Worm (Caenorhabditis elegans) whole organism, L1 larva: ENCODE measurements around the gene ttbk-4.

Source experiments
- C16A3.4 ChIP-seq: fragments of 150-350 bp; optimal IDR thresholded peaks from 2 replicates; lab custom pipeline; 2014; ENCODE audit warnings: missing biosample characterization, missing genetic modification characterization
- C34B4.2 ChIP-seq: sonication (generic microtip); optimal IDR thresholded peaks from 2 replicates; lab custom pipeline; 2017; ENCODE audit warnings: mild to moderate bottlenecking, missing genetic modification characterization, missing compliant biosample characterization
- Y116A8C.19 ChIP-seq: sonication (generic microtip); optimal IDR thresholded peaks from 2 replicates; lab custom pipeline; 2016; ENCODE audit warnings: missing compliant biosample characterization, missing genetic modification characterization, borderline replicate concordance
- aha-1 ChIP-seq: fragments of 150-350 bp; optimal IDR thresholded peaks from 2 replicates; lab custom pipeline; 2014; ENCODE audit warnings: missing biosample characterization, missing genetic modification characterization
- blmp-1 ChIP-seq: fragments of 150-350 bp; optimal IDR thresholded peaks from 2 replicates; lab custom pipeline; 2014; ENCODE audit warnings: missing biosample characterization, missing genetic modification characterization
- ceh-8 ChIP-seq: fragments of 200-800 bp; sonication (Bioruptor generic); optimal IDR thresholded peaks from 2 replicates; lab custom pipeline; 2018; ENCODE audit warnings: mild to moderate bottlenecking, missing genetic modification characterization, moderate library complexity, missing compliant biosample characterization
- ceh-82 ChIP-seq, 3 experiments: fragments of 150-350 bp in 1 of 3; sonication (generic microtip) in 2 of 3; optimal IDR thresholded peaks; 2 replicates each; lab custom pipeline; 2014 to 2017; ENCODE audit warnings: missing biosample characterization in 3 of 3, missing genetic modification characterization in 3 of 3
- ces-1 ChIP-seq: fragments of 150-350 bp; optimal IDR thresholded peaks from 2 replicates; lab custom pipeline; 2014; ENCODE audit warnings: missing biosample characterization, missing genetic modification reagents, missing genetic modification characterization
- dpl-1 ChIP-seq, 3 experiments: fragments of 150-350 bp in 2 of 3; sonication (generic microtip) in 1 of 3; optimal IDR thresholded peaks; 2 replicates each; lab custom pipeline; 2014 to 2017; ENCODE audit warnings: missing biosample characterization in 3 of 3, missing genetic modification characterization in 3 of 3, missing genetic modification reagents in 3 of 3
- dsc-1 ChIP-seq: sonication (generic microtip); optimal IDR thresholded peaks from 2 replicates; lab custom pipeline; 2016; ENCODE audit warnings: mild to moderate bottlenecking, missing genetic modification characterization, missing compliant biosample characterization
- efl-1 ChIP-seq, 4 experiments: fragments of 150-350 bp; optimal IDR thresholded peaks in 3 of 4; peaks in 1 of 4; 1 replicate in 1 of 4; 2 replicates in 3 of 4; lab custom pipeline; 2014; ENCODE audit warnings: missing biosample characterization in 2 of 4, missing genetic modification characterization in 2 of 4, missing genetic modification reagents in 2 of 4
- elt-2 ChIP-seq: sonication (generic microtip); optimal IDR thresholded peaks from 2 replicates; lab custom pipeline; 2016; ENCODE audit warnings: missing genetic modification characterization, mild to moderate bottlenecking, inconsistent platforms, missing compliant biosample characterization, missing genetic modification reagents
- elt-3 ChIP-seq, 6 experiments: fragments of 150-350 bp in 1 of 6; sonication (generic microtip); optimal IDR thresholded peaks; 2 replicates each; lab custom pipeline; 2017 to 2018; ENCODE audit warnings: missing biosample characterization in 6 of 6, missing genetic modification characterization in 6 of 6, inconsistent platforms in 1 of 6
- fkh-4 ChIP-seq: sonication (generic microtip); optimal IDR thresholded peaks from 2 replicates; lab custom pipeline; 2016; ENCODE audit warnings: missing compliant biosample characterization, missing genetic modification characterization, borderline replicate concordance
- hlh-17 ChIP-seq: fragments of 200-800 bp; sonication (Bioruptor generic); optimal IDR thresholded peaks from 2 replicates; lab custom pipeline; 2018; ENCODE audit warnings: missing genetic modification characterization, mild to moderate bottlenecking, missing compliant biosample characterization, moderate library complexity, borderline replicate concordance
- isw-1 ChIP-seq: fragments of 200-800 bp; sonication (Bioruptor generic); IDR thresholded peaks from 2 replicates; pipeline ENCODE4 v1.3.6; 2022; ENCODE audit warnings: missing genetic modification characterization, missing compliant biosample characterization
- lin-14 ChIP-seq: fragments of 200-800 bp; sonication (Bioruptor generic); optimal IDR thresholded peaks from 2 replicates; lab custom pipeline; 2018; ENCODE audit warnings: mild to moderate bottlenecking, missing genetic modification characterization, moderate library complexity, missing compliant biosample characterization
- lin-15B ChIP-seq: fragments of 150-350 bp; sonication (generic microtip); optimal IDR thresholded peaks from 3 replicates; lab custom pipeline; 2014; ENCODE audit warnings: missing biosample characterization, missing genetic modification characterization
- lin-35 ChIP-seq, 2 experiments: fragments of 150-350 bp; optimal IDR thresholded peaks; 2 replicates each; lab custom pipeline; 2014; ENCODE audit warnings: missing biosample characterization in 2 of 2, missing genetic modification characterization in 2 of 2, missing genetic modification reagents in 2 of 2
- lir-3 ChIP-seq: sonication (generic microtip); optimal IDR thresholded peaks from 2 replicates; lab custom pipeline; 2016; ENCODE audit warnings: mild to moderate bottlenecking, missing genetic modification characterization, moderate library complexity, missing compliant biosample characterization; ENCODE audit not compliant: poor library complexity
- lsy-2 ChIP-seq, 2 experiments: fragments of 150-350 bp; optimal IDR thresholded peaks; 2 replicates each; lab custom pipeline; 2014; ENCODE audit warnings: missing biosample characterization in 2 of 2, missing genetic modification characterization in 2 of 2
- nhr-11 ChIP-seq: fragments of 150-350 bp; optimal IDR thresholded peaks from 2 replicates; lab custom pipeline; 2014; ENCODE audit warnings: missing biosample characterization, missing genetic modification characterization
- nhr-19 ChIP-seq: fragments of 200-800 bp; sonication (Bioruptor generic); conservative IDR thresholded peaks from 2 replicates; pipeline ENCODE4 v1.3.6; 2022; ENCODE audit warnings: missing genetic modification characterization, missing compliant biosample characterization
- nhr-47 ChIP-seq: sonication (generic microtip); optimal IDR thresholded peaks from 2 replicates; lab custom pipeline; 2016; ENCODE audit warnings: mild to moderate bottlenecking, missing genetic modification characterization, moderate library complexity, missing compliant biosample characterization
- nhr-71 ChIP-seq: sonication (generic microtip); optimal IDR thresholded peaks from 2 replicates; lab custom pipeline; 2016; ENCODE audit warnings: mild to moderate bottlenecking, missing genetic modification characterization, moderate library complexity, missing compliant biosample characterization
- nhr-76 ChIP-seq: sonication (generic microtip); optimal IDR thresholded peaks from 2 replicates; lab custom pipeline; 2017; ENCODE audit warnings: missing biosample characterization, missing genetic modification characterization
- nhr-84 ChIP-seq: sonication (generic microtip); optimal IDR thresholded peaks from 2 replicates; lab custom pipeline; 2017; ENCODE audit warnings: missing biosample characterization, missing genetic modification characterization
- nhr-85 ChIP-seq: sonication (generic microtip); peaks from one replicate; lab custom pipeline; 2016; ENCODE audit warnings: missing genetic modification characterization, inconsistent platforms, missing compliant biosample characterization
- pag-3 ChIP-seq: sonication (generic microtip); optimal IDR thresholded peaks from 2 replicates; lab custom pipeline; 2017; ENCODE audit warnings: missing genetic modification characterization, mild to moderate bottlenecking, missing compliant biosample characterization, antibody characterized with exemption, borderline replicate concordance; ENCODE audit not compliant: insufficient read depth
- rnt-1 ChIP-seq: sonication (generic microtip); optimal IDR thresholded peaks from 2 replicates; lab custom pipeline; 2016; ENCODE audit warnings: mild to moderate bottlenecking, missing genetic modification characterization, moderate library complexity, missing compliant biosample characterization
- skn-1 ChIP-seq: fragments of 150-350 bp; optimal IDR thresholded peaks from 2 replicates; lab custom pipeline; 2014; ENCODE audit warnings: missing biosample characterization, missing genetic modification characterization
- snu-23 ChIP-seq: sonication (generic microtip); optimal IDR thresholded peaks from 2 replicates; lab custom pipeline; 2016; ENCODE audit warnings: missing genetic modification characterization, missing compliant biosample characterization
- unc-130 ChIP-seq: fragments of 150-350 bp; optimal IDR thresholded peaks from 2 replicates; lab custom pipeline; 2017; ENCODE audit warnings: missing biosample characterization, missing genetic modification characterization, inconsistent platforms
- unc-62 ChIP-seq: fragments of 150-350 bp; optimal IDR thresholded peaks from 2 replicates; lab custom pipeline; 2014; ENCODE audit warnings: missing biosample characterization, missing genetic modification reagents, missing genetic modification characterization
- unc-86 ChIP-seq: sonication (generic microtip); optimal IDR thresholded peaks from 2 replicates; lab custom pipeline; 2016; ENCODE audit warnings: missing genetic modification characterization, missing compliant biosample characterization
- xbp-1 ChIP-seq: sonication (generic microtip); optimal IDR thresholded peaks from 2 replicates; lab custom pipeline; 2016; ENCODE audit warnings: missing genetic modification characterization, missing compliant biosample characterization

The ttbk-4 gene

ce11 chrIV:10111441-10111840 is 36.5 kb upstream of the ttbk-4 start, which contains the start of gene spch-1:
Gene spch-1, minus strand, starts transcription at chrIV:10111541.
- TF ChIP-seq nhr-71 (tag; lab: Kevin White, UChicago) (no peak), xbp-1 (tag; lab: Kevin White, UChicago) (no peak), dsc-1 (no peak), C16A3.4 (tag; lab: Kevin White, UChicago) (no peak), nhr-84 (tag; lab: Kevin White, UChicago) (no peak), nhr-11 (no peak), hlh-17 (GFP tag; lab: Kevin White, UChicago) (no peak)

- TF ChIP-seq nhr-84 (tag; lab: Kevin White, UChicago) (no peak), fkh-4 (tag; lab: Kevin White, UChicago) (no peak), snu-23 (GFP tag; lab: Kevin White, UChicago) (no peak), skn-1 (tag; lab: Kevin White, UChicago) (no peak), unc-86 (no peak), lin-14 (GFP tag; lab: Kevin White, UChicago) (no peak), ces-1 (GFP tag; lab: Kevin White, UChicago) (no peak), aha-1 (tag; lab: Kevin White, UChicago) (no peak), ceh-8 (GFP tag; lab: Kevin White, UChicago) (no peak), ceh-82 (tag; optimal IDR thresholded peaks at IDR 0.05; lab: Kevin White, UChicago) (no peak)
These were observed 35.9 kb upstream of the ttbk-4 start for ce11 chrIV:10110870-10111269.

- TF ChIP-seq unc-86 (no peak), hlh-17 (GFP tag; lab: Kevin White, UChicago) (no peak), efl-1 (optimal IDR thresholded peaks at IDR 0.05; lab: Kevin White, UChicago) (no peak), efl-1 (GFP tag; optimal IDR thresholded peaks at IDR 0.05 in 1 of 2; lab: Kevin White, UChicago) (no peak), nhr-76 (tag; lab: Kevin White, UChicago) (no peak), ces-1 (GFP tag; lab: Kevin White, UChicago) (no peak), lir-3 (tag; lab: Kevin White, UChicago) (no peak), pag-3 (no peak), nhr-19 (GFP tag; lab: Robert Waterston, UW) (no peak), elt-2 (tag; lab: Kevin White, UChicago) (no peak), nhr-47 (tag; lab: Kevin White, UChicago) (no peak), Y116A8C.19 (tag; lab: Kevin White, UChicago) (no peak), nhr-84 (tag; lab: Kevin White, UChicago) (no peak), dpl-1 (GFP tag; optimal IDR thresholded peaks at IDR 0.05; lab: Kevin White, UChicago) (no peak), elt-3 (tag; optimal IDR thresholded peaks at IDR 0.05; lab: Kevin White, UChicago) (no peak), unc-130 (tag; lab: Kevin White, UChicago) (no peak), nhr-85 (tag; lab: Kevin White, UChicago) (no peak), unc-62 (GFP tag; lab: Kevin White, UChicago) (no peak), C34B4.2 (tag; lab: Kevin White, UChicago) (no peak), dsc-1 (no peak), lsy-2 (tag; optimal IDR thresholded peaks at IDR 0.05; lab: Kevin White, UChicago) (no peak)
These were observed 35.5 kb upstream of the ttbk-4 start, which contains the start of gene egl-38 for ce11 chrIV:10110417-10110816. Gene egl-38, minus strand, starts transcription at chrIV:10110517.

- no peak for TF ChIP-seq lin-15B
- TF ChIP-seq isw-1 (GFP tag; lab: Robert Waterston, UW) = no peak
- TF ChIP-seq lin-35 (GFP tag; optimal IDR thresholded peaks at IDR 0.05; lab: Kevin White, UChicago) = peak in 1 of 2 experiments; percentile 45
- TF ChIP-seq rnt-1 (tag; lab: Kevin White, UChicago) = peak; percentile 1
- TF ChIP-seq blmp-1 (tag; lab: Kevin White, UChicago) = peak; percentile 22
- peak; percentile 16 to 36 for TF ChIP-seq efl-1 (optimal IDR thresholded peaks at IDR 0.05; lab: Kevin White, UChicago)
- TF ChIP-seq efl-1 (GFP tag; optimal IDR thresholded peaks at IDR 0.05 in 1 of 2; lab: Kevin White, UChicago) = peak in 1 of 2 experiments; percentile 57
- TF ChIP-seq dpl-1 (GFP tag; optimal IDR thresholded peaks at IDR 0.05; lab: Kevin White, UChicago) = peak in 1 of 3 experiments; percentile 26
These were observed 21.9 kb upstream of the ttbk-4 start, which contains the start of gene dis-3 for ce11 chrIV:10096881-10097280. Gene dis-3, plus strand, starts transcription at chrIV:10097202.
